Worm (Caenorhabditis elegans) whole organism, young adult: ENCODE data around the gene pkc-1.

Experiments
- ama-1 ChIP-seq, 3 experiments: fragments of 150-350 bp in 1 of 3; sonication (generic microtip) in 2 of 3; optimal IDR thresholded peaks; 2 replicates each; lab custom pipeline; 2014 to 2018; ENCODE audit warnings: missing biosample characterization in 2 of 3, missing genetic modification characterization in 2 of 3, missing genetic modification reagents in 2 of 3
- attf-3 ChIP-seq: fragments of 200-800 bp; sonication (Bioruptor generic); conservative IDR thresholded peaks from 2 replicates; pipeline ENCODE4 v1.3.6; 2022; ENCODE audit warnings: missing genetic modification reagents, missing genetic modification characterization, missing compliant biosample characterization
- ceh-79 ChIP-seq: sonication (generic microtip); optimal IDR thresholded peaks from 2 replicates; lab custom pipeline; 2017; ENCODE audit warnings: mild to moderate bottlenecking, missing genetic modification characterization, missing compliant biosample characterization
- efl-1 ChIP-seq: fragments of 150-350 bp; optimal IDR thresholded peaks from 2 replicates; lab custom pipeline; 2014; ENCODE audit warnings: missing biosample characterization, missing genetic modification reagents, missing genetic modification characterization
- fkh-3 ChIP-seq: sonication (generic microtip); optimal IDR thresholded peaks from 2 replicates; lab custom pipeline; 2016; ENCODE audit warnings: mild to moderate bottlenecking, missing genetic modification characterization, missing compliant biosample characterization
- snpc-4 ChIP-seq, 5 experiments: fragments of 150-350 bp in 1 of 5; sonication (generic microtip) in 4 of 5; optimal IDR thresholded peaks; 2 replicates each; lab custom pipeline; 2014 to 2018; ENCODE audit warnings: missing genetic modification characterization in 5 of 5, missing biosample characterization in 3 of 5, antibody characterized with exemption in 2 of 5, mild to moderate bottlenecking in 2 of 5, missing compliant biosample characterization in 2 of 5, missing genotype in 2 of 5, moderate library complexity in 2 of 5, missing genetic modification reagents in 1 of 5

ce11 chrV:12011686-12012085 is 20.3 kb downstream of the pkc-1 start:
- TF ChIP-seq snpc-4 (GFP tag; optimal IDR thresholded peaks at IDR 0.05; lab: Kevin White, UChicago) (no peak), snpc-4 (tag; optimal IDR thresholded peaks at IDR 0.05; lab: Kevin White, UChicago) (no peak), ama-1 (optimal IDR thresholded peaks at IDR 0.05; lab: Kevin White, UChicago) (no peak), ama-1 (GFP tag; optimal IDR thresholded peaks at IDR 0.05; lab: Kevin White, UChicago) (no peak), attf-3 (no peak), ceh-79 (no peak), efl-1 (GFP tag; lab: Kevin White, UChicago) (no peak), fkh-3 (tag; lab: Kevin White, UChicago) (no peak)
